Fruit fly (Drosophila melanogaster) whole organism, embryonic: ENCODE data around the gene spz3.

Experiments
- Ada2b ChIP-seq: fragments of 200-800 bp; sonication (Bioruptor generic); IDR thresholded peaks from 2 replicates; pipeline ENCODE4 v1.3.6; 2022; ENCODE audit warnings: missing biosample characterization, missing genetic modification characterization
- Aef1 ChIP-seq: fragments of 200-800 bp; sonication (Bioruptor generic); IDR thresholded peaks from 3 replicates; pipeline ENCODE4 v1.3.6; 2022; ENCODE audit warnings: missing biosample characterization, missing genetic modification characterization
- CG10209 ChIP-seq: fragments of 200-800 bp; sonication (Bioruptor generic); optimal IDR thresholded peaks from 3 replicates; lab custom pipeline; 2017; ENCODE audit warnings: missing biosample characterization, mild to moderate bottlenecking, missing genetic modification characterization, missing genetic modification reagents
- CG11456 ChIP-seq: fragments of 200-800 bp; sonication (Bioruptor generic); IDR thresholded peaks from 3 replicates; pipeline ENCODE4 v1.3.6; 2022; ENCODE audit warnings: missing biosample characterization, missing genetic modification characterization
- CG11504 ChIP-seq: fragments of 200-800 bp; sonication (Bioruptor generic); optimal IDR thresholded peaks from 3 replicates; lab custom pipeline; 2019; ENCODE audit warnings: missing biosample characterization, mild to moderate bottlenecking, missing genetic modification characterization, moderate library complexity
- CG14667 ChIP-seq: fragments of 200-800 bp; sonication (Bioruptor generic); IDR thresholded peaks from 2 replicates; pipeline ENCODE4 v1.3.6; 2022; ENCODE audit warnings: missing biosample characterization, missing genetic modification characterization
- CG15601 ChIP-seq: fragments of 200-800 bp; sonication (Bioruptor generic); optimal IDR thresholded peaks from 3 replicates; lab custom pipeline; 2019; ENCODE audit warnings: missing biosample characterization, mild to moderate bottlenecking, missing genetic modification characterization, moderate library complexity
- CG16813 ChIP-seq: fragments of 200-800 bp; sonication (Bioruptor generic); IDR thresholded peaks from 3 replicates; pipeline ENCODE4 v1.3.6; 2022; ENCODE audit warnings: missing biosample characterization, missing genetic modification characterization; ENCODE audit not compliant: partially characterized antibody
- CG17385 ChIP-seq: fragments of 200-800 bp; sonication (Bioruptor generic); optimal IDR thresholded peaks from 3 replicates; lab custom pipeline; 2018; ENCODE audit warnings: missing biosample characterization, mild to moderate bottlenecking, missing genetic modification characterization
- CG18476 ChIP-seq: fragments of 200-800 bp; sonication (Bioruptor generic); optimal IDR thresholded peaks from 2 replicates; lab custom pipeline; 2016; ENCODE audit warnings: missing biosample characterization, mild to moderate bottlenecking, missing genetic modification characterization
- CG18764 ChIP-seq: fragments of 200-800 bp; sonication (Bioruptor generic); optimal IDR thresholded peaks from 3 replicates; lab custom pipeline; 2016; ENCODE audit warnings: missing biosample characterization, missing genetic modification characterization
- CG2120 ChIP-seq: fragments of 200-800 bp; sonication (Bioruptor generic); optimal IDR thresholded peaks from 3 replicates; lab custom pipeline; 2016; ENCODE audit warnings: missing biosample characterization, missing genetic modification characterization
- CG2199 ChIP-seq: fragments of 200-800 bp; sonication (Bioruptor generic); IDR thresholded peaks from 3 replicates; pipeline ENCODE4 v1.3.6; 2022; ENCODE audit warnings: missing biosample characterization, missing genetic modification characterization
- CG2678 ChIP-seq: fragments of 200-800 bp; sonication (Bioruptor generic); optimal IDR thresholded peaks from 3 replicates; lab custom pipeline; 2019; ENCODE audit warnings: missing biosample characterization, mild to moderate bottlenecking, missing genetic modification characterization, moderate library complexity
- CG32532 ChIP-seq: fragments of 200-800 bp; sonication (Bioruptor generic); IDR thresholded peaks from 2 replicates; pipeline ENCODE4 v1.3.6; 2022; ENCODE audit warnings: missing biosample characterization, missing genetic modification characterization
- CG4730 ChIP-seq: fragments of 200-800 bp; sonication (Bioruptor generic); IDR thresholded peaks from 2 replicates; pipeline ENCODE4 v1.3.6; 2022; ENCODE audit warnings: missing biosample characterization, missing genetic modification characterization
- CG6765 ChIP-seq: fragments of 200-800 bp; sonication (Bioruptor generic); optimal IDR thresholded peaks from 3 replicates; lab custom pipeline; 2017; ENCODE audit warnings: missing biosample characterization, mild to moderate bottlenecking, missing genetic modification characterization
- CG7357 ChIP-seq: fragments of 200-800 bp; sonication (Bioruptor generic); IDR thresholded peaks from 3 replicates; pipeline ENCODE4 v1.3.6; 2022; ENCODE audit warnings: missing biosample characterization, missing genetic modification characterization
- CG7839 ChIP-seq: fragments of 200-800 bp; sonication (Bioruptor generic); optimal IDR thresholded peaks from 3 replicates; lab custom pipeline; 2018; ENCODE audit warnings: missing biosample characterization, mild to moderate bottlenecking, missing genetic modification characterization, moderate library complexity
- CG8478 ChIP-seq: fragments of >200 bp; optimal IDR thresholded peaks from 2 replicates; lab custom pipeline; 2018
- CG9727 ChIP-seq: fragments of 200-800 bp; sonication (Bioruptor generic); optimal IDR thresholded peaks from 3 replicates; lab custom pipeline; 2017; ENCODE audit warnings: missing biosample characterization, mild to moderate bottlenecking, missing genetic modification characterization
- CrebB ChIP-seq: fragments of 200-800 bp; sonication (Bioruptor generic); optimal IDR thresholded peaks from 3 replicates; lab custom pipeline; 2018; ENCODE audit warnings: missing biosample characterization, mild to moderate bottlenecking, missing genetic modification characterization
- D19A ChIP-seq: fragments of 200-800 bp; optimal IDR thresholded peaks from 3 replicates; lab custom pipeline; 2019; ENCODE audit warnings: missing biosample characterization, mild to moderate bottlenecking, missing genetic modification characterization, moderate library complexity
- Dbx ChIP-seq: fragments of 200-800 bp; sonication (Bioruptor generic); IDR thresholded peaks from 3 replicates; pipeline ENCODE4 v1.3.6; 2022; ENCODE audit warnings: missing biosample characterization, missing genetic modification characterization
- Doc2 ChIP-seq: fragments of 200-800 bp; sonication (Bioruptor generic); IDR thresholded peaks from 2 replicates; pipeline ENCODE4 v1.3.6; 2022; ENCODE audit warnings: missing biosample characterization, missing genetic modification characterization
- Ets65A ChIP-seq: fragments of 200-800 bp; sonication (Bioruptor generic); peaks from one replicate; lab custom pipeline; 2016; ENCODE audit warnings: missing biosample characterization, missing genetic modification characterization
- H15 ChIP-seq: fragments of 200-800 bp; sonication (Bioruptor generic); IDR thresholded peaks from 3 replicates; pipeline ENCODE4 v1.3.6; 2022; ENCODE audit warnings: missing biosample characterization, missing genetic modification characterization
- H2.0 ChIP-seq: fragments of 200-800 bp; sonication (Bioruptor generic); IDR thresholded peaks from 2 replicates; pipeline ENCODE4 v1.3.6; 2022; ENCODE audit warnings: missing biosample characterization, missing genetic modification characterization
- HLH3B ChIP-seq: fragments of 200-800 bp; sonication (Bioruptor generic); IDR thresholded peaks from 2 replicates; pipeline ENCODE4 v1.3.6; 2022; ENCODE audit warnings: missing biosample characterization, missing genetic modification characterization
- Mad ChIP-seq: fragments of 200-800 bp; sonication (Bioruptor generic); optimal IDR thresholded peaks from 2 replicates; lab custom pipeline; 2016; ENCODE audit warnings: missing biosample characterization, missing genetic modification characterization
- Mes4 ChIP-seq: fragments of 200-800 bp; sonication (Bioruptor generic); optimal IDR thresholded peaks from 2 replicates; lab custom pipeline; 2016; ENCODE audit warnings: missing biosample characterization, missing genetic modification characterization
- Optix ChIP-seq: fragments of 200-800 bp; sonication (Bioruptor generic); IDR thresholded peaks from 3 replicates; pipeline ENCODE4 v1.3.6; 2022; ENCODE audit warnings: missing biosample characterization, missing genetic modification characterization
- Poxn ChIP-seq: fragments of 200-800 bp; sonication (Bioruptor generic); IDR thresholded peaks from 2 replicates; pipeline ENCODE4 v1.3.6; 2022; ENCODE audit warnings: missing biosample characterization, missing genetic modification characterization
- Rfx ChIP-seq: fragments of 200-800 bp; sonication (Bioruptor generic); IDR thresholded peaks from 2 replicates; pipeline ENCODE4 v1.3.6; 2022; ENCODE audit warnings: missing biosample characterization, missing genetic modification characterization
- Xrp1 ChIP-seq: fragments of 200-800 bp; sonication (Bioruptor generic); IDR thresholded peaks from 2 replicates; pipeline ENCODE4 v1.3.6; 2022; ENCODE audit warnings: missing biosample characterization, missing genetic modification characterization
- ap ChIP-seq: fragments of 200-800 bp; sonication (Bioruptor generic); IDR thresholded peaks from 2 replicates; pipeline ENCODE4 v1.3.6; 2022; ENCODE audit warnings: missing biosample characterization, missing genetic modification characterization
- btn ChIP-seq: fragments of 200-800 bp; sonication (Bioruptor generic); optimal IDR thresholded peaks from 2 replicates; lab custom pipeline; 2016; ENCODE audit warnings: missing biosample characterization, missing genetic modification characterization
- caup ChIP-seq: fragments of 200-800 bp; sonication (Bioruptor generic); optimal IDR thresholded peaks from 3 replicates; lab custom pipeline; 2017; ENCODE audit warnings: missing biosample characterization, mild to moderate bottlenecking, missing genetic modification characterization, moderate library complexity; ENCODE audit not compliant: severe bottlenecking
- chm ChIP-seq: fragments of 200-800 bp; sonication (Bioruptor generic); IDR thresholded peaks from 2 replicates; pipeline ENCODE4 v1.3.6; 2022; ENCODE audit warnings: missing biosample characterization, missing genetic modification characterization
- disco-r ChIP-seq: fragments of 200-800 bp; sonication (Bioruptor generic); optimal IDR thresholded peaks from 2 replicates; lab custom pipeline; 2016; ENCODE audit warnings: missing biosample characterization, missing genetic modification characterization
- gcm ChIP-seq: fragments of 200-800 bp; sonication (Bioruptor generic); optimal IDR thresholded peaks from 2 replicates; lab custom pipeline; 2019; ENCODE audit warnings: missing biosample characterization, mild to moderate bottlenecking, missing genetic modification characterization, moderate library complexity
- gro ChIP-seq: fragments of 200-800 bp; sonication (Bioruptor generic); optimal IDR thresholded peaks from 2 replicates; lab custom pipeline; 2016; ENCODE audit warnings: missing biosample characterization, missing genetic modification characterization
- hkb ChIP-seq, 2 experiments: fragments of 200-800 bp in 1 of 2; fragments of >200 bp in 1 of 2; sonication (Bioruptor generic) in 1 of 2; IDR thresholded peaks in 1 of 2; optimal IDR thresholded peaks in 1 of 2; 2 replicates each; pipeline versions ENCODE4 v1.3.6 to Lab custom; 2017 to 2022; ENCODE audit warnings: missing biosample characterization in 1 of 2, missing genetic modification characterization in 1 of 2
- ind ChIP-seq: fragments of 200-800 bp; sonication (Bioruptor generic); optimal IDR thresholded peaks from 3 replicates; lab custom pipeline; 2016; ENCODE audit warnings: missing biosample characterization, missing genetic modification characterization
- knrl ChIP-seq: fragments of 200-800 bp; sonication (Bioruptor generic); IDR thresholded peaks from 3 replicates; pipeline ENCODE4 v1.3.6; 2022; ENCODE audit warnings: missing biosample characterization, missing genetic modification characterization; ENCODE audit not compliant: partially characterized antibody
- nmo ChIP-seq: fragments of 200-800 bp; sonication (Bioruptor generic); optimal IDR thresholded peaks from 2 replicates; lab custom pipeline; 2018; ENCODE audit warnings: missing biosample characterization, mild to moderate bottlenecking, missing genetic modification characterization, moderate library complexity
- otp ChIP-seq: fragments of 200-800 bp; sonication (Bioruptor generic); IDR thresholded peaks from 3 replicates; pipeline ENCODE4, ENCODE4 v1.3.6; 2022; ENCODE audit warnings: missing biosample characterization, missing genetic modification characterization
- ro ChIP-seq: fragments of 200-800 bp; sonication (Bioruptor generic); IDR thresholded peaks from 2 replicates; pipeline ENCODE4 v1.3.6; 2022; ENCODE audit warnings: missing biosample characterization, missing genetic modification characterization
- row ChIP-seq: fragments of 200-800 bp; sonication (Bioruptor generic); IDR thresholded peaks from 3 replicates; pipeline ENCODE4 v1.3.6; 2022; ENCODE audit warnings: missing biosample characterization, missing genetic modification characterization
- slou ChIP-seq: fragments of 200-800 bp; sonication (Bioruptor generic); optimal IDR thresholded peaks from 3 replicates; lab custom pipeline; 2016; ENCODE audit warnings: missing biosample characterization, missing genetic modification characterization
- tll ChIP-seq, 2 experiments: fragments of 200-800 bp in 1 of 2; fragments of >200 bp in 1 of 2; sonication (Bioruptor generic) in 1 of 2; optimal IDR thresholded peaks; 2 replicates each; lab custom pipeline; 2017 to 2019; ENCODE audit warnings: missing biosample characterization in 2 of 2, missing genetic modification characterization in 2 of 2, mild to moderate bottlenecking in 1 of 2, moderate library complexity in 1 of 2
- toy ChIP-seq: fragments of 200-800 bp; sonication (Bioruptor generic); IDR thresholded peaks from 2 replicates; pipeline ENCODE4 v1.3.6; 2022; ENCODE audit warnings: missing biosample characterization, missing genetic modification characterization

Gene spz3

dm6 chr2L:7875676-7876075 lies 3.7 kb downstream of the spz3 start (continued):
- TF ChIP-seq H15 (no peak), CG8478 (no peak), HLH3B (GFP tag; lab: Robert Waterston, UW) (no peak), Ets65A (GFP tag; lab: Kevin White, UChicago) (no peak), CG17385 (GFP tag; lab: Kevin White, UChicago) (no peak), caup (GFP tag; lab: Kevin White, UChicago) (peak; percentile 26), slou (GFP tag; lab: Kevin White, UChicago) (no peak), CG4730 (GFP tag; lab: Robert Waterston, UW) (no peak), CG10209 (no peak), CG18764 (GFP tag; lab: Kevin White, UChicago) (no peak), CG18476 (GFP tag; lab: Kevin White, UChicago) (no peak), CG7839 (peak; percentile 30), CG2678 (tag; lab: Kevin White, UChicago) (peak; percentile 39), Ada2b (GFP tag; lab: Robert Waterston, UW) (no peak), Doc2 (GFP tag; lab: Robert Waterston, UW) (no peak), Mad (GFP tag; lab: Kevin White, UChicago) (no peak), ro (GFP tag; lab: Robert Waterston, UW) (no peak), tll (GFP tag; optimal IDR thresholded peaks at IDR 0.05; lab: Kevin White, UChicago) (no peak), CG2199 (GFP tag; lab: Robert Waterston, UW) (no peak), H2.0 (GFP tag; lab: Robert Waterston, UW) (no peak), Aef1 (GFP tag; lab: Robert Waterston, UW) (no peak), toy (GFP tag; lab: Robert Waterston, UW) (no peak), CrebB (tag; lab: Kevin White, UChicago) (no peak), Mes4 (no peak), hkb (optimal IDR thresholded peaks at IDR 0.05; lab: Kevin White, UChicago) (no peak), hkb (GFP tag; IDR thresholded peaks at IDR 0.05; lab: Robert Waterston, UW) (peak; percentile 32; the same call in 1 of the 2 replicates), CG7357 (no peak), CG9727 (GFP tag; lab: Kevin White, UChicago) (peak; percentile 37), D19A (tag; lab: Kevin White, UChicago) (no peak), CG32532 (peak; percentile 38; the same call in 1 of the 2 replicates), CG2120 (peak; percentile 29), Dbx (peak; percentile 54; the same call in 2 of the 3 replicates), ap (peak; percentile 15; the same call in 1 of the 2 replicates), CG16813 (GFP tag; lab: Robert Waterston, UW) (no peak), CG14667 (no peak), Rfx (peak; percentile 78), gro (no peak), btn (GFP tag; lab: Kevin White, UChicago) (no peak), CG11456 (GFP tag; lab: Robert Waterston, UW) (0 out of 3 replicates have a peak, but pooled peaks have one; percentile 6), CG11504 (tag; lab: Kevin White, UChicago) (peak; percentile 8), row (GFP tag; lab: Robert Waterston, UW) (peak; percentile 54), CG15601 (no peak), chm (GFP tag; lab: Robert Waterston, UW) (peak; percentile 34; the same call in 1 of the 2 replicates), Xrp1 (GFP tag; lab: Robert Waterston, UW) (peak; percentile 59; the same call in 1 of the 2 replicates), knrl (GFP tag; lab: Robert Waterston, UW) (no peak), ind (peak; percentile 5), otp (GFP tag; lab: Robert Waterston, UW) (0 out of 3 replicates have a peak, but pooled peaks have one; percentile 18), Poxn (GFP tag; lab: Robert Waterston, UW) (no peak), CG6765 (GFP tag; lab: Kevin White, UChicago) (no peak), Optix (GFP tag; lab: Robert Waterston, UW) (no peak), disco-r (GFP tag; lab: Kevin White, UChicago) (no peak), gcm (no peak), nmo (GFP tag; lab: Kevin White, UChicago) (no peak)
